Fruit fly (Drosophila melanogaster): ENCODE data around the gene CG33170.

DNA sequence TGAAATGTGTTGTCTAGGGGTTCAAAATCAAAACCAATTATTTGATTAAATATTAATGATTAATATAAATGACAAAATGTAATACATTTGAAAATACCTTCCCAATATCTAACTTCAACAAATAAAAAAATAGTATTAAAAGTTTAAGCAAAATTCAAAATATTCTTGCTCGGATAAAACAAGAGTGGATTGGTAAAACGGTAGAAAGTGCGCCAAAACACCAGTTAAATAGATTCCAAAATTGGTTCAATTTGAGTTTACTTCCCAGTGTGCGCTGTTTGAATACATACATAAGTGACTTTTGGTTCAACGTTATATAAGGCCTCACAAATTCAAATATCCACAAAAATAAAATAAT, 640 bp downstream of the CG33170 start:
- no peak for TF ChIP-seq CG8478 (optimal IDR thresholded peaks at IDR 0.05)
- TF ChIP-seq CTCF (optimal IDR thresholded peaks at IDR 0.05) = no peak
